Fruit fly (Drosophila melanogaster) whole organism, prepupa: ENCODE results near the gene bib.

ENCODE experiments used
- Blimp-1 ChIP-seq: fragments of 200-800 bp; sonication (Bioruptor generic); optimal IDR thresholded peaks from 3 replicates; lab custom pipeline; 2017; ENCODE audit warnings: missing biosample characterization, missing genetic modification characterization, mild to moderate bottlenecking, moderate library complexity, missing genetic modification reagents
- CG10631 ChIP-seq: fragments of 200-800 bp; sonication (Bioruptor generic); optimal IDR thresholded peaks from 2 replicates; lab custom pipeline; 2016; ENCODE audit warnings: missing biosample characterization, missing genetic modification characterization
- CG11294 ChIP-seq: fragments of 200-800 bp; sonication (Bioruptor generic); IDR thresholded peaks from 2 replicates; pipeline ENCODE4 v1.3.6; 2022; ENCODE audit warnings: missing biosample characterization, missing genetic modification characterization
- CG11762 ChIP-seq: fragments of 200-800 bp; sonication (Bioruptor generic); optimal IDR thresholded peaks from 3 replicates; lab custom pipeline; 2016; ENCODE audit warnings: missing biosample characterization, missing genetic modification characterization; ENCODE audit not compliant: insufficient read depth
- CG11902 ChIP-seq: fragments of 200-800 bp; sonication (Bioruptor generic); optimal IDR thresholded peaks from 3 replicates; lab custom pipeline; 2016; ENCODE audit warnings: missing biosample characterization, missing genetic modification characterization
- CG16779 ChIP-seq: fragments of 200-800 bp; sonication (Bioruptor generic); optimal IDR thresholded peaks from 3 replicates; lab custom pipeline; 2017; ENCODE audit warnings: missing biosample characterization, mild to moderate bottlenecking, missing genetic modification characterization
- CG31627 ChIP-seq: fragments of 200-800 bp; sonication (Bioruptor generic); optimal IDR thresholded peaks from 3 replicates; lab custom pipeline; 2016; ENCODE audit warnings: missing biosample characterization, missing genetic modification characterization
- CG3919 ChIP-seq: fragments of 200-800 bp; sonication (Bioruptor generic); optimal IDR thresholded peaks from 3 replicates; lab custom pipeline; 2016; ENCODE audit warnings: missing biosample characterization, missing genetic modification characterization
- CG4318 ChIP-seq: fragments of 200-800 bp; sonication (Bioruptor generic); optimal IDR thresholded peaks from 3 replicates; lab custom pipeline; 2017; ENCODE audit warnings: missing biosample characterization, mild to moderate bottlenecking, missing genetic modification characterization
- CG6163 ChIP-seq: fragments of 200-800 bp; sonication (Bioruptor generic); IDR thresholded peaks from 3 replicates; pipeline ENCODE4 v1.3.6; 2022; ENCODE audit warnings: missing biosample characterization, missing genetic modification characterization
- CG6276 ChIP-seq: fragments of 200-800 bp; sonication (Bioruptor generic); optimal IDR thresholded peaks from 2 replicates; lab custom pipeline; 2017; ENCODE audit warnings: missing biosample characterization, mild to moderate bottlenecking, missing genetic modification characterization
- CG6808 ChIP-seq: fragments of 200-800 bp; sonication (Bioruptor generic); optimal IDR thresholded peaks from 3 replicates; lab custom pipeline; 2017; ENCODE audit warnings: missing biosample characterization, missing genetic modification characterization, mild to moderate bottlenecking, moderate library complexity, missing genetic modification reagents
- CG6854 ChIP-seq: fragments of 200-800 bp; sonication (Bioruptor generic); optimal IDR thresholded peaks from 2 replicates; lab custom pipeline; 2017; ENCODE audit warnings: missing biosample characterization, mild to moderate bottlenecking, missing genetic modification characterization
- CG8119 ChIP-seq: fragments of 200-800 bp; sonication (Bioruptor generic); IDR thresholded peaks from 3 replicates; pipeline ENCODE4 v1.3.6; 2022; ENCODE audit warnings: missing biosample characterization, missing genetic modification characterization
- CG8319 ChIP-seq: fragments of 200-800 bp; sonication (Bioruptor generic); optimal IDR thresholded peaks from 3 replicates; lab custom pipeline; 2016; ENCODE audit warnings: missing biosample characterization, missing genetic modification characterization
- CG9139 ChIP-seq: fragments of 200-800 bp; sonication (Bioruptor generic); optimal IDR thresholded peaks from 3 replicates; lab custom pipeline; 2017; ENCODE audit warnings: missing biosample characterization, mild to moderate bottlenecking, missing genetic modification characterization
- Eip78C ChIP-seq: fragments of 200-800 bp; sonication (Bioruptor generic); peaks from one replicate; lab custom pipeline; 2016; ENCODE audit warnings: missing biosample characterization, missing genetic modification characterization
- Eip93F ChIP-seq: fragments of 200-800 bp; sonication (Bioruptor generic); optimal IDR thresholded peaks from 2 replicates; lab custom pipeline; 2016; ENCODE audit warnings: missing biosample characterization, mild to moderate bottlenecking, missing genetic modification characterization
- Ets21C ChIP-seq: fragments of 200-800 bp; sonication (Bioruptor generic); optimal IDR thresholded peaks from 3 replicates; lab custom pipeline; 2016; ENCODE audit warnings: missing biosample characterization, missing genetic modification characterization
- Ets96B ChIP-seq: fragments of 200-800 bp; optimal IDR thresholded peaks from 2 replicates; lab custom pipeline; 2019; ENCODE audit warnings: missing biosample characterization, mild to moderate bottlenecking, missing genetic modification characterization, moderate library complexity
- Gug ChIP-seq: fragments of 200-800 bp; sonication (Bioruptor generic); IDR thresholded peaks from 2 replicates; pipeline ENCODE4 v1.3.6; 2022; ENCODE audit warnings: missing biosample characterization, missing genetic modification characterization
- Hr38 ChIP-seq: sonication (Bioruptor generic); optimal IDR thresholded peaks from 2 replicates; lab custom pipeline; 2016; ENCODE audit warnings: missing biosample characterization, missing genetic modification characterization
- Hr4 ChIP-seq: fragments of 200-800 bp; sonication (Bioruptor generic); optimal IDR thresholded peaks from 3 replicates; lab custom pipeline; 2016; ENCODE audit warnings: missing biosample characterization, missing genetic modification characterization
- Met ChIP-seq: fragments of 200-800 bp; sonication (Bioruptor generic); optimal IDR thresholded peaks from 3 replicates; lab custom pipeline; 2016; ENCODE audit warnings: missing biosample characterization, missing genetic modification characterization
- OdsH ChIP-seq: fragments of 200-800 bp; sonication (Bioruptor generic); optimal IDR thresholded peaks from 3 replicates; lab custom pipeline; 2016; ENCODE audit warnings: missing biosample characterization, missing genetic modification characterization
- Smox ChIP-seq: fragments of 200-800 bp; sonication (Bioruptor generic); optimal IDR thresholded peaks from 3 replicates; lab custom pipeline; 2016; ENCODE audit warnings: missing biosample characterization, missing genetic modification characterization
- Sox102F ChIP-seq: fragments of 200-800 bp; sonication (Bioruptor generic); optimal IDR thresholded peaks from 2 replicates; lab custom pipeline; 2016; ENCODE audit warnings: missing biosample characterization, mild to moderate bottlenecking, missing genetic modification characterization
- Sox14 ChIP-seq: fragments of 200-800 bp; sonication (Bioruptor generic); optimal IDR thresholded peaks from 3 replicates; lab custom pipeline; 2016; ENCODE audit warnings: missing biosample characterization, missing genetic modification characterization
- achi ChIP-seq: fragments of 200-800 bp; sonication (Bioruptor generic); optimal IDR thresholded peaks from 3 replicates; lab custom pipeline; 2016; ENCODE audit warnings: missing biosample characterization, missing genetic modification characterization
- cyc ChIP-seq: fragments of 200-800 bp; sonication (Bioruptor generic); optimal IDR thresholded peaks from 3 replicates; lab custom pipeline; 2016; ENCODE audit warnings: missing biosample characterization, missing genetic modification characterization
- dsx ChIP-seq: fragments of 200-800 bp; optimal IDR thresholded peaks from 3 replicates; lab custom pipeline; 2019; ENCODE audit warnings: missing biosample characterization, mild to moderate bottlenecking, missing genetic modification characterization, moderate library complexity; ENCODE audit not compliant: poor library complexity, severe bottlenecking
- esn ChIP-seq: fragments of 200-800 bp; sonication (Bioruptor generic); optimal IDR thresholded peaks from 2 replicates; lab custom pipeline; 2016; ENCODE audit warnings: missing biosample characterization, mild to moderate bottlenecking, missing genetic modification characterization, moderate library complexity
- fd59A ChIP-seq: fragments of 200-800 bp; sonication (Bioruptor generic); optimal IDR thresholded peaks from 2 replicates; lab custom pipeline; 2017; ENCODE audit warnings: missing biosample characterization, mild to moderate bottlenecking, missing genetic modification characterization, missing genetic modification reagents
- fd85E ChIP-seq: fragments of 200-800 bp; sonication (Bioruptor generic); optimal IDR thresholded peaks from 3 replicates; lab custom pipeline; 2016; ENCODE audit warnings: missing biosample characterization, missing genetic modification characterization
- fkh ChIP-seq: fragments of 200-800 bp; sonication (Bioruptor generic); optimal IDR thresholded peaks from 3 replicates; lab custom pipeline; 2017; ENCODE audit warnings: missing biosample characterization, mild to moderate bottlenecking, missing genetic modification characterization, moderate library complexity
- lz ChIP-seq: fragments of 200-800 bp; sonication (Bioruptor generic); optimal IDR thresholded peaks from 3 replicates; lab custom pipeline; 2016; ENCODE audit warnings: missing biosample characterization, missing genetic modification characterization
- pdm3 ChIP-seq: fragments of 200-800 bp; sonication (Bioruptor generic); optimal IDR thresholded peaks from 3 replicates; lab custom pipeline; 2016; ENCODE audit warnings: missing biosample characterization, missing genetic modification characterization
- salr ChIP-seq, 2 experiments: fragments of 200-800 bp; sonication (Bioruptor generic); optimal IDR thresholded peaks; 3 replicates each; lab custom pipeline; 2016 to 2018; ENCODE audit warnings: missing biosample characterization in 2 of 2, missing genetic modification characterization in 2 of 2, mild to moderate bottlenecking in 1 of 2
- svp ChIP-seq: fragments of 200-800 bp; sonication (Bioruptor generic); peaks from one replicate; lab custom pipeline; 2016; ENCODE audit warnings: missing biosample characterization, missing genetic modification characterization
- vri ChIP-seq: fragments of 200-800 bp; sonication (Bioruptor generic); optimal IDR thresholded peaks from 3 replicates; lab custom pipeline; 2016; ENCODE audit warnings: missing biosample characterization, mild to moderate bottlenecking, missing genetic modification characterization

bib gene

dm6 chr2L:9956993-9957652, 27.3 kb upstream of the bib start, which contains the start of the genes CG4658 and CG5846 (continued):
- TF ChIP-seq CG8319 (GFP tag; lab: Kevin White, UChicago) (peak; percentile 79), CG11902 (GFP tag; lab: Kevin White, UChicago) (peak; percentile 84), CG4318 (no peak), Eip78C (GFP tag; lab: Kevin White, UChicago) (peak; percentile 98), Blimp-1 (GFP tag; lab: Kevin White, UChicago) (peak; percentile 60), CG10631 (GFP tag; lab: Kevin White, UChicago) (peak; percentile 93), Hr4 (GFP tag; lab: Kevin White, UChicago) (peak; percentile 91), OdsH (GFP tag; lab: Kevin White, UChicago) (peak; percentile 96), esn (GFP tag; lab: Kevin White, UChicago) (peak; percentile 97), Ets96B (tag; lab: Kevin White, UChicago) (peak; percentile 95), CG11294 (peak; percentile 90), CG8119 (peak; percentile 95), CG11762 (GFP tag; lab: Kevin White, UChicago) (peak; percentile 90), CG6163 (GFP tag; lab: Robert Waterston, UW) (peak; percentile 92), fkh (GFP tag; lab: Kevin White, UChicago) (peak; percentile 91), CG6276 (no peak), Gug (GFP tag; lab: Robert Waterston, UW) (peak; percentile 93), salr (GFP tag; optimal IDR thresholded peaks at IDR 0.05; lab: Kevin White, UChicago) (peak in 1 of 2 experiments; percentile 43), pdm3 (peak; percentile 95), cyc (GFP tag; lab: Kevin White, UChicago) (peak; percentile 92), Hr38 (GFP tag; lab: Kevin White, UChicago) (no peak), vri (GFP tag; lab: Kevin White, UChicago) (peak; percentile 88), Sox102F (GFP tag; lab: Kevin White, UChicago) (peak; percentile 90), fd85E (GFP tag; lab: Kevin White, UChicago) (peak; percentile 67), dsx (GFP tag; lab: Kevin White, UChicago) (peak; percentile 94), Eip93F (GFP tag; lab: Kevin White, UChicago) (no peak), CG16779 (no peak), CG3919 (GFP tag; lab: Kevin White, UChicago) (peak; percentile 94), CG31627 (peak; percentile 93), Sox14 (peak; percentile 93), Ets21C (GFP tag; lab: Kevin White, UChicago) (peak; percentile 86), lz (peak; percentile 93), CG6808 (GFP tag; lab: Kevin White, UChicago) (peak; percentile 74), fd59A (peak; percentile 74), CG9139 (no peak)

dm6 chr2L:9960758-9961157, 23.7 kb upstream of the bib start:
- TF ChIP-seq Hr4 (GFP tag; lab: Kevin White, UChicago) (no peak), svp (GFP tag; lab: Kevin White, UChicago) (peak; percentile 95), CG6163 (GFP tag; lab: Robert Waterston, UW) (no peak), vri (GFP tag; lab: Kevin White, UChicago) (no peak), lz (no peak), CG11902 (GFP tag; lab: Kevin White, UChicago) (no peak), salr (GFP tag; optimal IDR thresholded peaks at IDR 0.05; lab: Kevin White, UChicago) (no peak)
- TF ChIP-seq, all 60 proteins: peak for 1

dm6 chr2L:9963603-9964042, 20.8 kb upstream of the bib start, which contains the start of gene CG5850:
TSS of gene CG5850 (minus strand) at chr2L:9963949.
- TF ChIP-seq fd85E (GFP tag; lab: Kevin White, UChicago) (no peak), Met (GFP tag; lab: Kevin White, UChicago) (peak; percentile 25), achi (GFP tag; lab: Kevin White, UChicago) (peak; percentile 13), pdm3 (peak; percentile 9), OdsH (GFP tag; lab: Kevin White, UChicago) (peak; percentile 6), Eip78C (GFP tag; lab: Kevin White, UChicago) (peak; percentile 72), svp (GFP tag; lab: Kevin White, UChicago) (peak; percentile 69), Smox (GFP tag; lab: Kevin White, UChicago) (no peak), CG6854 (GFP tag; lab: Kevin White, UChicago) (peak; percentile 50), fd59A (no peak), esn (GFP tag; lab: Kevin White, UChicago) (peak; percentile 36)
